Worm (Caenorhabditis elegans): ENCODE results near the gene hda-11.

hda-11 gene

ce11 chrV:10476864-10477443 lies 49.0 kb upstream of the hda-11 start:
- no peak for TF ChIP-seq mdl-1 (tag; optimal IDR thresholded peaks at IDR 0.05)
- peak; percentile 95 for TF ChIP-seq ama-1 (optimal IDR thresholded peaks at IDR 0.05)
- TF ChIP-seq pha-4 (tag; optimal IDR thresholded peaks at IDR 0.05) = peak; percentile 46
- peak in 1 of 2 experiments; percentile 22 for TF ChIP-seq eor-1 (tag; optimal IDR thresholded peaks at IDR 0.05)
- no peak for TF ChIP-seq lin-15B (tag; optimal IDR thresholded peaks at IDR 0.05)

- TF ChIP-seq elt-1 (tag; optimal IDR thresholded peaks at IDR 0.05) = no peak
- no peak for TF ChIP-seq nhr-28 (tag; optimal IDR thresholded peaks at IDR 0.05)
- TF ChIP-seq nhr-76 (tag; optimal IDR thresholded peaks at IDR 0.05) = no peak
- no peak for TF ChIP-seq ceh-9 (tag; optimal IDR thresholded peaks at IDR 0.05)
- TF ChIP-seq aly-2 (tag; optimal IDR thresholded peaks at IDR 0.05) = no peak
- no peak for TF ChIP-seq fkh-10 (GFP tag; optimal IDR thresholded peaks at IDR 0.05)
- no peak for TF ChIP-seq fos-1 (tag; optimal IDR thresholded peaks at IDR 0.05)
- no peak for TF ChIP-seq nhr-11 (tag; optimal IDR thresholded peaks at IDR 0.05)
- TF ChIP-seq lsy-12 (tag; optimal IDR thresholded peaks at IDR 0.05) = no peak
- no peak for TF ChIP-seq nhr-237 (tag; optimal IDR thresholded peaks at IDR 0.05)
- TF ChIP-seq nhr-67 (tag; optimal IDR thresholded peaks at IDR 0.05) = no peak
- TF ChIP-seq skn-1 (tag; optimal IDR thresholded peaks at IDR 0.05) = no peak
- TF ChIP-seq lin-39 (tag; optimal IDR thresholded peaks at IDR 0.05) = no peak
- TF ChIP-seq elt-3 (tag; optimal IDR thresholded peaks at IDR 0.05) = no peak
- TF ChIP-seq ceh-28 (tag; optimal IDR thresholded peaks at IDR 0.05) = no peak
- TF ChIP-seq lin-15B (tag; optimal IDR thresholded peaks at IDR 0.05) = no peak
- no peak for TF ChIP-seq nhr-77 (tag; optimal IDR thresholded peaks at IDR 0.05)
- TF ChIP-seq elt-2 (tag; optimal IDR thresholded peaks at IDR 0.05) = peak; percentile 27
- TF ChIP-seq egl-5 (tag; optimal IDR thresholded peaks at IDR 0.05) = no peak
- no peak for TF ChIP-seq sea-2 (GFP tag; optimal IDR thresholded peaks at IDR 0.05)
- peak; percentile 15 for TF ChIP-seq pqm-1 (tag; optimal IDR thresholded peaks at IDR 0.05)
- TF ChIP-seq R02D3.7 (tag; optimal IDR thresholded peaks at IDR 0.05) = no peak
- no peak for TF ChIP-seq unc-39 (tag; optimal IDR thresholded peaks at IDR 0.05)
- no peak for TF ChIP-seq snpc-4 (tag; optimal IDR thresholded peaks at IDR 0.05)
- no peak for TF ChIP-seq mdl-1 (tag; optimal IDR thresholded peaks at IDR 0.05)
- TF ChIP-seq pha-4 (tag; optimal IDR thresholded peaks at IDR 0.05) = peak; percentile 7
These were observed 47.7 kb upstream of the hda-11 start, which contains the start of the genes crp-1 and Y32F6B.9 for ce11 chrV:10478097-10478828. TSS of gene crp-1 (plus strand) at chrV:10478564. TSS of gene Y32F6B.9 (plus strand) at chrV:10478699.

- TF ChIP-seq jun-1 (tag; optimal IDR thresholded peaks at IDR 0.05) (no peak), fkh-10 (GFP tag; optimal IDR thresholded peaks at IDR 0.05) (no peak), sea-2 (GFP tag; optimal IDR thresholded peaks at IDR 0.05) (no peak), nhr-67 (tag; optimal IDR thresholded peaks at IDR 0.05) (no peak), daf-12 (tag; optimal IDR thresholded peaks at IDR 0.05) (no peak), nhr-77 (tag; optimal IDR thresholded peaks at IDR 0.05) (no peak), pqm-1 (tag; optimal IDR thresholded peaks at IDR 0.05) (peak; percentile 16), ceh-82 (tag; optimal IDR thresholded peaks at IDR 0.05) (no peak), ama-1 (optimal IDR thresholded peaks at IDR 0.05) (no peak), aly-2 (tag; optimal IDR thresholded peaks at IDR 0.05) (no peak), lsy-12 (tag; optimal IDR thresholded peaks at IDR 0.05) (no peak), nhr-11 (tag; optimal IDR thresholded peaks at IDR 0.05) (no peak), elt-3 (tag; optimal IDR thresholded peaks at IDR 0.05) (no peak), elt-1 (tag; optimal IDR thresholded peaks at IDR 0.05) (no peak), nfya-1 (tag; optimal IDR thresholded peaks at IDR 0.05; ENCODE audit: insufficient read depth) (no peak), elt-2 (tag; optimal IDR thresholded peaks at IDR 0.05) (peak; percentile 85), tbx-2 (tag; optimal IDR thresholded peaks at IDR 0.05) (no peak), ztf-11 (tag; optimal IDR thresholded peaks at IDR 0.05) (no peak)
These were observed 42.0 kb upstream of the hda-11 start for ce11 chrV:10483995-10484394.

ce11 chrV:10484640-10485039 lies 41.3 kb upstream of the hda-11 start, which contains the start of gene Y32F6B.1:
TSS of gene Y32F6B.1 (minus strand) at chrV:10484740.
- TF ChIP-seq ZK546.5 (tag; optimal IDR thresholded peaks at IDR 0.05) (no peak), unc-39 (tag; optimal IDR thresholded peaks at IDR 0.05) (no peak), daf-12 (tag; optimal IDR thresholded peaks at IDR 0.05) (no peak), lin-39 (tag; optimal IDR thresholded peaks at IDR 0.05) (no peak)
